Fruit fly (Drosophila melanogaster): ENCODE results near the gene CG2187.

CG2187 gene

dm6 chr3R:31718168-31718565, 40.3 kb downstream of the CG2187 start:
- TF ChIP-seq pan (optimal IDR thresholded peaks at IDR 0.05) (no peak), N (GFP tag; optimal IDR thresholded peaks at IDR 0.05) (no peak), Hnf4 (GFP tag; optimal IDR thresholded peaks at IDR 0.05) (no peak), Sp1 (GFP tag; optimal IDR thresholded peaks at IDR 0.05) (peak; percentile 25), Vsx2 (GFP tag; optimal IDR thresholded peaks at IDR 0.05; ENCODE audit: partially characterized antibody) (no peak), Rel (GFP tag; optimal IDR thresholded peaks at IDR 0.05) (no peak), Rel (tag; optimal IDR thresholded peaks at IDR 0.05) (no peak), CG9705 (GFP tag; optimal IDR thresholded peaks at IDR 0.05) (no peak), usp (GFP tag; optimal IDR thresholded peaks at IDR 0.05) (no peak), Mio (GFP tag; optimal IDR thresholded peaks at IDR 0.05) (no peak), woc (GFP tag; optimal IDR thresholded peaks at IDR 0.05) (peak; percentile 39), sv (GFP tag; optimal IDR thresholded peaks at IDR 0.05) (no peak), dsf (GFP tag; optimal IDR thresholded peaks at IDR 0.05; ENCODE audit: borderline replicate concordance) (no peak), psq (GFP tag; optimal IDR thresholded peaks at IDR 0.05) (peak; percentile 48), tai (GFP tag; optimal IDR thresholded peaks at IDR 0.05) (no peak), HLH106 (tag; optimal IDR thresholded peaks at IDR 0.05) (peak; percentile 37), Dif (GFP tag; optimal IDR thresholded peaks at IDR 0.05; ENCODE audit: partially characterized antibody) (no peak), ey (GFP tag; optimal IDR thresholded peaks at IDR 0.05) (peak; percentile 18), Hr78 (GFP tag; optimal IDR thresholded peaks at IDR 0.05) (no peak), Myc (optimal IDR thresholded peaks at IDR 0.05) (no peak), sage (GFP tag; optimal IDR thresholded peaks at IDR 0.05) (peak; percentile 19), CG32264 (GFP tag; optimal IDR thresholded peaks at IDR 0.05) (no peak), br (GFP tag; optimal IDR thresholded peaks at IDR 0.05) (no peak), Jra (GFP tag; optimal IDR thresholded peaks at IDR 0.05) (no peak), lola (GFP tag; optimal IDR thresholded peaks at IDR 0.05) (no peak), jim (GFP tag; optimal IDR thresholded peaks at IDR 0.05) (no peak), CrebA (GFP tag; optimal IDR thresholded peaks at IDR 0.05; ENCODE audit: borderline replicate concordance) (no peak), Dfd (GFP tag; optimal IDR thresholded peaks at IDR 0.05) (no peak), Abd-B (GFP tag; optimal IDR thresholded peaks at IDR 0.05) (no peak), fru (GFP tag; optimal IDR thresholded peaks at IDR 0.05) (peak; percentile 49), rgr (GFP tag; optimal IDR thresholded peaks at IDR 0.05) (peak; percentile 35), h (GFP tag; optimal IDR thresholded peaks at IDR 0.05) (peak; percentile 42), dl (GFP tag; optimal IDR thresholded peaks at IDR 0.05; ENCODE audit: insufficient read depth in 1 of 2, partially characterized antibody in 2 of 2) (no peak), GATAd (GFP tag; optimal IDR thresholded peaks at IDR 0.05) (no peak), dmrt93B (GFP tag; optimal IDR thresholded peaks at IDR 0.05) (no peak), brk (GFP tag; optimal IDR thresholded peaks at IDR 0.05) (no peak), Hr83 (GFP tag; optimal IDR thresholded peaks at IDR 0.05; ENCODE audit: poor library complexity, severe bottlenecking) (no peak), OdsH (GFP tag; optimal IDR thresholded peaks at IDR 0.05) (peak; percentile 41), foxo (GFP tag; optimal IDR thresholded peaks at IDR 0.05) (peak in 1 of 2 experiments; percentile 46)

- TF ChIP-seq HLH106 (tag; optimal IDR thresholded peaks at IDR 0.05) (peak; percentile 81), h (GFP tag; optimal IDR thresholded peaks at IDR 0.05) (peak; percentile 85), rgr (GFP tag; optimal IDR thresholded peaks at IDR 0.05) (peak; percentile 69), foxo (GFP tag; optimal IDR thresholded peaks at IDR 0.05) (peak in 1 of 2 experiments; percentile 85), dsf (GFP tag; optimal IDR thresholded peaks at IDR 0.05; ENCODE audit: borderline replicate concordance) (no peak), OdsH (GFP tag; optimal IDR thresholded peaks at IDR 0.05) (peak; percentile 83), Jra (GFP tag; optimal IDR thresholded peaks at IDR 0.05) (peak; percentile 19), dmrt93B (GFP tag; optimal IDR thresholded peaks at IDR 0.05) (peak; percentile 58), dl (GFP tag; optimal IDR thresholded peaks at IDR 0.05; ENCODE audit: insufficient read depth in 1 of 2, partially characterized antibody in 2 of 2) (no peak), fru (GFP tag; optimal IDR thresholded peaks at IDR 0.05) (peak; percentile 86), woc (GFP tag; optimal IDR thresholded peaks at IDR 0.05) (peak; percentile 86), Sp1 (GFP tag; optimal IDR thresholded peaks at IDR 0.05) (peak; percentile 81), jim (GFP tag; optimal IDR thresholded peaks at IDR 0.05) (no peak), Hnf4 (GFP tag; optimal IDR thresholded peaks at IDR 0.05) (peak; percentile 69), Abd-B (GFP tag; optimal IDR thresholded peaks at IDR 0.05) (no peak), sage (GFP tag; optimal IDR thresholded peaks at IDR 0.05) (peak; percentile 32), Rel (GFP tag; optimal IDR thresholded peaks at IDR 0.05) (no peak), Rel (tag; optimal IDR thresholded peaks at IDR 0.05) (no peak), CG9705 (GFP tag; optimal IDR thresholded peaks at IDR 0.05) (peak; percentile 64), lola (GFP tag; optimal IDR thresholded peaks at IDR 0.05) (no peak), CrebA (GFP tag; optimal IDR thresholded peaks at IDR 0.05; ENCODE audit: borderline replicate concordance) (no peak), psq (GFP tag; optimal IDR thresholded peaks at IDR 0.05) (peak; percentile 71), br (GFP tag; optimal IDR thresholded peaks at IDR 0.05) (peak; percentile 78), ey (GFP tag; optimal IDR thresholded peaks at IDR 0.05) (peak; percentile 77), N (GFP tag; optimal IDR thresholded peaks at IDR 0.05) (no peak)
Observed at dm6 chr3R:31717299-31718167, 40.9 kb downstream of the CG2187 start.
